Worm (Caenorhabditis elegans): ENCODE measurements around the gene pag-3.

Gene pag-3

ce11 chrX:14988160-14988559 is 33.7 kb upstream of the pag-3 start:
- TF ChIP-seq snpc-4 (tag; optimal IDR thresholded peaks at IDR 0.05) (peak; percentile 40), daf-12 (tag; optimal IDR thresholded peaks at IDR 0.05) (no peak)

- TF ChIP-seq egl-5 (tag; optimal IDR thresholded peaks at IDR 0.05) (peak; percentile 95), elt-2 (tag; optimal IDR thresholded peaks at IDR 0.05) (peak; percentile 57), fos-1 (tag; optimal IDR thresholded peaks at IDR 0.05) (no peak), ceh-82 (tag; optimal IDR thresholded peaks at IDR 0.05) (no peak), lin-39 (tag; optimal IDR thresholded peaks at IDR 0.05) (peak; percentile 62), tbx-2 (tag; optimal IDR thresholded peaks at IDR 0.05) (no peak), fkh-2 (tag; optimal IDR thresholded peaks at IDR 0.05) (peak; percentile 80), lin-15B (tag; optimal IDR thresholded peaks at IDR 0.05) (peak; percentile 77), sea-2 (GFP tag; optimal IDR thresholded peaks at IDR 0.05) (peak; percentile 50), snpc-4 (tag; optimal IDR thresholded peaks at IDR 0.05) (peak; percentile 83), unc-39 (tag; optimal IDR thresholded peaks at IDR 0.05) (no peak), nhr-23 (tag; optimal IDR thresholded peaks at IDR 0.05) (peak; percentile 39), ceh-28 (tag; optimal IDR thresholded peaks at IDR 0.05) (peak; percentile 79), skn-1 (tag; optimal IDR thresholded peaks at IDR 0.05) (no peak), pqm-1 (tag; optimal IDR thresholded peaks at IDR 0.05) (peak; percentile 35), nhr-237 (tag; optimal IDR thresholded peaks at IDR 0.05) (no peak), unc-62 (GFP tag; optimal IDR thresholded peaks at IDR 0.05) (no peak), nfya-1 (tag; optimal IDR thresholded peaks at IDR 0.05; ENCODE audit: insufficient read depth) (peak; percentile 81), fkh-10 (GFP tag; optimal IDR thresholded peaks at IDR 0.05) (peak; percentile 15), hmg-11 (tag; optimal IDR thresholded peaks at IDR 0.05) (peak; percentile 51), pha-4 (tag; optimal IDR thresholded peaks at IDR 0.05) (peak; percentile 96), zag-1 (tag; optimal IDR thresholded peaks at IDR 0.05) (no peak), nhr-25 (tag; optimal IDR thresholded peaks at IDR 0.05) (peak; percentile 87), nhr-76 (tag; optimal IDR thresholded peaks at IDR 0.05) (no peak), jun-1 (tag; optimal IDR thresholded peaks at IDR 0.05) (peak; percentile 61), ceh-9 (tag; optimal IDR thresholded peaks at IDR 0.05) (no peak)
These were observed 28.8 kb upstream of the pag-3 start, which contains the start of gene rbg-1 for ce11 chrX:14983274-14983673. TSS of gene rbg-1 (plus strand) at chrX:14983533.

- TF ChIP-seq jun-1 (tag; optimal IDR thresholded peaks at IDR 0.05) (no peak), nhr-23 (tag; optimal IDR thresholded peaks at IDR 0.05) (no peak), fos-1 (tag; optimal IDR thresholded peaks at IDR 0.05) (no peak), pha-4 (tag; optimal IDR thresholded peaks at IDR 0.05) (peak; percentile 1), sea-2 (GFP tag; optimal IDR thresholded peaks at IDR 0.05) (no peak), eor-1 (tag; optimal IDR thresholded peaks at IDR 0.05) (no peak), nhr-67 (tag; optimal IDR thresholded peaks at IDR 0.05) (no peak), daf-12 (tag; optimal IDR thresholded peaks at IDR 0.05) (no peak), fkh-2 (tag; optimal IDR thresholded peaks at IDR 0.05) (no peak), mdl-1 (tag; optimal IDR thresholded peaks at IDR 0.05) (no peak), ama-1 (optimal IDR thresholded peaks at IDR 0.05) (peak; percentile 26), ceh-82 (tag; optimal IDR thresholded peaks at IDR 0.05) (no peak), nhr-43 (tag; optimal IDR thresholded peaks at IDR 0.05; ENCODE audit: poor library complexity, severe bottlenecking) (no peak)
These were observed 28.1 kb upstream of the pag-3 start, which contains the start of gene plp-2 for ce11 chrX:14982525-14982924. TSS of gene plp-2 (minus strand) at chrX:14982804.

- peak; percentile 38 for TF ChIP-seq elt-2 (tag; optimal IDR thresholded peaks at IDR 0.05)
These were observed 27.2 kb upstream of the pag-3 start for ce11 chrX:14981620-14982019.

- TF ChIP-seq ceh-28 (tag; optimal IDR thresholded peaks at IDR 0.05) (no peak), daf-12 (tag; optimal IDR thresholded peaks at IDR 0.05) (no peak), egl-5 (tag; optimal IDR thresholded peaks at IDR 0.05) (no peak), hmg-11 (tag; optimal IDR thresholded peaks at IDR 0.05) (no peak), elt-2 (tag; optimal IDR thresholded peaks at IDR 0.05) (no peak), nhr-23 (tag; optimal IDR thresholded peaks at IDR 0.05) (no peak), zag-1 (tag; optimal IDR thresholded peaks at IDR 0.05) (no peak), nhr-11 (tag; optimal IDR thresholded peaks at IDR 0.05) (no peak), ZK546.5 (tag; optimal IDR thresholded peaks at IDR 0.05) (no peak), nhr-28 (tag; optimal IDR thresholded peaks at IDR 0.05) (no peak), nhr-76 (tag; optimal IDR thresholded peaks at IDR 0.05) (no peak), fkh-10 (GFP tag; optimal IDR thresholded peaks at IDR 0.05) (no peak)
These were observed 24.9 kb upstream of the pag-3 start, which contains the start of gene emre-1 for ce11 chrX:14979388-14979787. TSS of gene emre-1 (plus strand) at chrX:14979688.
